Fruit fly (Drosophila melanogaster): Measurements from ENCODE around the gene Ada2b.

DNA sequence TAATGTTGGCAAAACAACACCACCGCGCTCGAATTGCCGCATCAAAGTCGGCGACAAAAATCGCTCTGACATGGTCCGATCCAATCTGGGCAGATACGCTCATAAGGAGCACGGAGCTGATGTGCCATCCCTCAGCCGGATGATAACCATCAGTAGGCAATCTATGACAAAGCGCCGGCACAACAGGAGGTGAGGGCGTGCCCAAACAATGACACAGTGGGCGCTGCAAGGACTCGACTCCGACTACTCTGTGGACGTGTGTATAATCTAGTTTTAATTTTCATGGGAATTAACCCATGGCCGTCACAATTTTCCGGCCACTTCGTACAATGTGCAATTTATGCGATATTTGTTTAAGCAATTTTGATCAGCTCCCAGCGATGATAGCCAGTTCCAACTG, 34.7 kb upstream of the Ada2b start:
- no peak for TF ChIP-seq CG8478 (optimal IDR thresholded peaks at IDR 0.05)
- TF ChIP-seq CTCF (optimal IDR thresholded peaks at IDR 0.05), result no peak
